Worm (Caenorhabditis elegans): ENCODE data around the gene C07G3.15.

DNA sequence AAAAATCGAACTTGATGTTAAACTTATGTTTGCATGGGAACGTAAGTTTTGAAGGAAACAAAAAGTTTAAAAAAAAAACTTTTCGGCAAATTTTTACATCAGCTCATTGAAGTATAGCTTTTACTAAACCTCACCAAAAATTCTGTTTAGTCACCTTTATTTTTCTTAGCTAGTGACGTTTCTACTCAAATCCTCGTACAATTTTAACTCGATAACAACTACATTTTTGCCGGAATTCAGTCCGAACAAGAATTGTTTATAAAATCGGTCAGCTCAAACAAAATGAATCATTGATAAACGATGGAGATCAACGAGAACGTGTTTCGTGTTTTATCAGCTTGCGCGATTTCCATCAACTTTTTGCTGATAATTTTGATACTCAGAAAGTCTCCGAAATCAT lies 30.1 kb upstream of the C07G3.15 start, which contains the start of gene str-260:
- TF ChIP-seq mdl-1 (tag; optimal IDR thresholded peaks at IDR 0.05) = no peak
- TF ChIP-seq nhr-25 (tag; optimal IDR thresholded peaks at IDR 0.05) = no peak
